Fruit fly (Drosophila melanogaster) whole organism, adult: Measurements from ENCODE around the gene Shmt.

Source experiments
- CG11617 ChIP-seq: fragments of 200-800 bp; sonication (Bioruptor generic); optimal IDR thresholded peaks from 2 replicates; lab custom pipeline; 2017; ENCODE audit warnings: mild to moderate bottlenecking, missing biosample characterization, missing genetic modification reagents, missing genetic modification characterization
- CG12768 ChIP-seq: fragments of 200-800 bp; sonication (Bioruptor generic); optimal IDR thresholded peaks from 2 replicates; lab custom pipeline; 2017; ENCODE audit warnings: missing biosample characterization, missing genetic modification characterization, mild to moderate bottlenecking, moderate library complexity, missing genetic modification reagents
- CG14711 ChIP-seq: fragments of 200-800 bp; sonication (Bioruptor generic); optimal IDR thresholded peaks from 2 replicates; lab custom pipeline; 2018; ENCODE audit warnings: missing biosample characterization, mild to moderate bottlenecking, missing genetic modification characterization, moderate library complexity
- CG1620 ChIP-seq: fragments of 200-800 bp; sonication (Bioruptor generic); optimal IDR thresholded peaks from 2 replicates; lab custom pipeline; 2016; ENCODE audit warnings: missing biosample characterization, missing genetic modification characterization
- CG33017 ChIP-seq: fragments of 200-800 bp; sonication (Bioruptor generic); optimal IDR thresholded peaks from 2 replicates; lab custom pipeline; 2018; ENCODE audit warnings: missing biosample characterization, mild to moderate bottlenecking, missing genetic modification characterization, moderate library complexity
- CG7101 ChIP-seq: fragments of 200-800 bp; sonication (Bioruptor generic); optimal IDR thresholded peaks from 2 replicates; lab custom pipeline; 2018; ENCODE audit warnings: missing biosample characterization, mild to moderate bottlenecking, missing genetic modification characterization, moderate library complexity
- Clk ChIP-seq: fragments of 200-800 bp; sonication (Bioruptor generic); optimal IDR thresholded peaks from 2 replicates; lab custom pipeline; 2017; ENCODE audit warnings: missing biosample characterization, missing genetic modification characterization
- Mnt ChIP-seq: fragments of 200-800 bp; sonication (Bioruptor generic); optimal IDR thresholded peaks from 2 replicates; lab custom pipeline; 2016; ENCODE audit warnings: missing biosample characterization, mild to moderate bottlenecking, missing genetic modification characterization
- cic ChIP-seq: fragments of 200-800 bp; sonication (Bioruptor generic); optimal IDR thresholded peaks from 2 replicates; lab custom pipeline; 2017; ENCODE audit warnings: missing biosample characterization, mild to moderate bottlenecking, missing genetic modification characterization, moderate library complexity
- kay ChIP-seq: fragments of 200-800 bp; sonication (Bioruptor generic); peaks from one replicate; lab custom pipeline; 2016; ENCODE audit warnings: missing biosample characterization, missing genetic modification characterization, borderline replicate concordance
- toe ChIP-seq: fragments of 200-800 bp; sonication (Bioruptor generic); optimal IDR thresholded peaks from 2 replicates; lab custom pipeline; 2016; ENCODE audit warnings: missing biosample characterization, missing genetic modification characterization

DNA sequence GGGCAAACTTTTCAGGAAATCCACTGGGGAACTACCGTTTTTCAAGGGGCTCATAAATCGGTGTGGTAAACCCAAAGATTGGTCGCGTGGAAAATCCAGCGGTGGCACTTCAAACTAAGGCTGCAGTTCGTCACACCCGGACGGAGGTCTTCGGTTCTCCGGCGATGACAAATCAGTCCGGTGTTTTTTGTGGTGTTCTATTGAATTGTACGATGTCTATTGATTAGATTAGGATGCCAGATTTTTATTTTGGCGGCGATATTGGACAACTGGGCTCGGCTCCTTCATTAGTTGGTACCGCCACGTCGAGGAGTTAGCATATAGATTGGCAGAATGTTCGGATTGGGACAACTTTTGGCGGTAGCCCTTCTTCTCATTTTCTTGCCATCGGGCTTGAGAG, 35.7 kb upstream of the Shmt start, which contains the start of gene CG6048:
- TF ChIP-seq CG14711 (tag; lab: Kevin White, UChicago) (no peak), kay (GFP tag; lab: Kevin White, UChicago) (no peak), CG1620 (GFP tag; lab: Kevin White, UChicago) (no peak), CG11617 (no peak), Clk (GFP tag; lab: Kevin White, UChicago) (no peak), CG12768 (no peak), CG33017 (tag; lab: Kevin White, UChicago) (no peak), CG7101 (tag; lab: Kevin White, UChicago) (no peak), cic (GFP tag; lab: Kevin White, UChicago) (no peak), toe (no peak), Mnt (GFP tag; lab: Kevin White, UChicago) (no peak)
